Fruit fly (Drosophila melanogaster) whole organism, adult: ENCODE measurements around the gene CG14401.

Experiments used
- CG11617 ChIP-seq: fragments of 200-800 bp; sonication (Bioruptor generic); optimal IDR thresholded peaks from 2 replicates; lab custom pipeline; 2017; ENCODE audit warnings: mild to moderate bottlenecking, missing biosample characterization, missing genetic modification reagents, missing genetic modification characterization
- CG14711 ChIP-seq: fragments of 200-800 bp; sonication (Bioruptor generic); optimal IDR thresholded peaks from 2 replicates; lab custom pipeline; 2018; ENCODE audit warnings: missing biosample characterization, mild to moderate bottlenecking, missing genetic modification characterization, moderate library complexity
- CG1620 ChIP-seq: fragments of 200-800 bp; sonication (Bioruptor generic); optimal IDR thresholded peaks from 2 replicates; lab custom pipeline; 2016; ENCODE audit warnings: missing biosample characterization, missing genetic modification characterization
- CG33017 ChIP-seq: fragments of 200-800 bp; sonication (Bioruptor generic); optimal IDR thresholded peaks from 2 replicates; lab custom pipeline; 2018; ENCODE audit warnings: missing biosample characterization, mild to moderate bottlenecking, missing genetic modification characterization, moderate library complexity
- CG7045 ChIP-seq: fragments of 200-800 bp; sonication (Bioruptor generic); optimal IDR thresholded peaks from 2 replicates; lab custom pipeline; 2017; ENCODE audit warnings: missing biosample characterization, mild to moderate bottlenecking, missing genetic modification characterization
- CG7101 ChIP-seq: fragments of 200-800 bp; sonication (Bioruptor generic); optimal IDR thresholded peaks from 2 replicates; lab custom pipeline; 2018; ENCODE audit warnings: missing biosample characterization, mild to moderate bottlenecking, missing genetic modification characterization, moderate library complexity
- Clk ChIP-seq: fragments of 200-800 bp; sonication (Bioruptor generic); optimal IDR thresholded peaks from 2 replicates; lab custom pipeline; 2017; ENCODE audit warnings: missing biosample characterization, missing genetic modification characterization
- Hr96 ChIP-seq: fragments of 200-800 bp; sonication (Bioruptor generic); optimal IDR thresholded peaks from 2 replicates; lab custom pipeline; 2016; ENCODE audit warnings: missing biosample characterization, missing genetic modification characterization
- Mnt ChIP-seq: fragments of 200-800 bp; sonication (Bioruptor generic); optimal IDR thresholded peaks from 2 replicates; lab custom pipeline; 2016; ENCODE audit warnings: missing biosample characterization, mild to moderate bottlenecking, missing genetic modification characterization
- cic ChIP-seq: fragments of 200-800 bp; sonication (Bioruptor generic); optimal IDR thresholded peaks from 2 replicates; lab custom pipeline; 2017; ENCODE audit warnings: missing biosample characterization, mild to moderate bottlenecking, missing genetic modification characterization, moderate library complexity
- cnc ChIP-seq, 2 experiments: fragments of >200 bp; optimal IDR thresholded peaks; 2 replicates each; lab custom pipeline; 2017
- kay ChIP-seq: fragments of 200-800 bp; sonication (Bioruptor generic); peaks from one replicate; lab custom pipeline; 2016; ENCODE audit warnings: missing biosample characterization, missing genetic modification characterization, borderline replicate concordance
- ovo ChIP-seq: fragments of 200-800 bp; sonication (Bioruptor generic); optimal IDR thresholded peaks from 2 replicates; lab custom pipeline; 2016; ENCODE audit warnings: missing biosample characterization, missing genetic modification characterization
- pad ChIP-seq: fragments of 200-800 bp; sonication (Bioruptor generic); optimal IDR thresholded peaks from 3 replicates; lab custom pipeline; 2017; ENCODE audit warnings: missing biosample characterization, missing genetic modification characterization, mild to moderate bottlenecking, moderate library complexity, missing genetic modification reagents

DNA sequence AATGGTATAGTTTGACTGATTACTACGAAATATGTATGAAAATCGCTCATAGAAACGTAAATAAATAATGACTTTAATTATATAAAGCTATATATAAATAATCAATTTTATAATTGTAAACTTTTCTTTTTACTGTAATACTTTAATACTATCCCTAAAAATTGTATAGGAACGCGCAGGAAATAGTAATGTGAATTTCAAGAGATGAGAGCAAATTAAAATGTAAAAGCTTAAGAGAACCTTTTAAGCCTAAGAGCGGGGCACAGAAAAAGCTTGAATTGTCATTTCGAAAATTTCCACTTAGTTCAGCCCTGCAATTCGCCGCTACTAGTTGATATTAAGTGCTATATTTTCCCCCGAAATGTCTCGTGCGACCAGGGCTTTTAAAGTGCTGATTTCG lies 40.3 kb upstream of the CG14401 start, which contains the start of gene CG31673:
- TF ChIP-seq pad (no peak), CG7045 (GFP tag; lab: Kevin White, UChicago) (no peak), kay (GFP tag; lab: Kevin White, UChicago) (no peak), CG11617 (GFP tag; lab: Kevin White, UChicago) (no peak), CG7101 (tag; lab: Kevin White, UChicago) (no peak), Mnt (GFP tag; lab: Kevin White, UChicago) (no peak), cic (GFP tag; lab: Kevin White, UChicago) (no peak), CG33017 (tag; lab: Kevin White, UChicago) (no peak), CG14711 (tag; lab: Kevin White, UChicago) (no peak), Hr96 (GFP tag; lab: Kevin White, UChicago) (no peak), cnc (optimal IDR thresholded peaks at IDR 0.05; lab: Kevin White, UChicago) (no peak), CG1620 (GFP tag; lab: Kevin White, UChicago) (no peak), Clk (GFP tag; lab: Kevin White, UChicago) (no peak), ovo (GFP tag; lab: Kevin White, UChicago) (no peak)
